Worm (Caenorhabditis elegans): ENCODE data around the gene cit-1.2.

The cit-1.2 gene

DNA sequence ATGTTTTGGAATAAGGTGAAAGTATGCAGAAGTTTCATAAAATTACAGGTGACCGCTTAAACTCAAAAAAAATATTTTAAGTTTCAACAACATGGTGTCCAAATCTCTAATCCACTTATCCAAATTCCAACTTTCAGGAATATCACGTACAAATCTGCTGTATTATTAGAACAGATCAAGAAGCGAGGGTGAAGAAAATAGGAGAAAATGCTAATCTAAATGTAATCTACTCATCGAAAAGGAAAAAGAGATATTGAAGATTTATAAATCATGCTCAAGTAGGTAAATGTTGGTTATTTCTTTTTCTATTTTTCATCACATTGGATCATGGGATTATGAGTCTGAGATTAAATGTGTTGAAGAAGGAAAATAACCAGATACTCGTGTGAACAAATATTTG lies 9.0 kb upstream of the cit-1.2 start:
- TF ChIP-seq pha-2 (tag; optimal IDR thresholded peaks at IDR 0.05) (no peak), ceh-24 (tag; optimal IDR thresholded peaks at IDR 0.05) (no peak), ttx-3 (tag; optimal IDR thresholded peaks at IDR 0.05) (no peak), K02D7.2 (tag; optimal IDR thresholded peaks at IDR 0.05) (no peak), dve-1 (tag; optimal IDR thresholded peaks at IDR 0.05) (no peak), fax-1 (tag; optimal IDR thresholded peaks at IDR 0.05) (no peak), pros-1 (tag; optimal IDR thresholded peaks at IDR 0.05) (no peak), ceh-14 (tag; optimal IDR thresholded peaks at IDR 0.05) (no peak), ceh-30 (tag; optimal IDR thresholded peaks at IDR 0.05) (no peak)

- no peak for TF ChIP-seq ceh-6 (GFP tag; optimal IDR thresholded peaks at IDR 0.05)
- TF ChIP-seq fax-1 (tag; optimal IDR thresholded peaks at IDR 0.05), result no peak
- no peak for TF ChIP-seq tbx-2 (tag; optimal IDR thresholded peaks at IDR 0.05)
- TF ChIP-seq sox-4 (tag; optimal IDR thresholded peaks at IDR 0.05), result no peak
- TF ChIP-seq ceh-9 (tag; optimal IDR thresholded peaks at IDR 0.05), result no peak
- no peak for TF ChIP-seq ceh-19 (GFP tag; optimal IDR thresholded peaks at IDR 0.05)
- no peak for TF ChIP-seq dmd-4 (tag; optimal IDR thresholded peaks at IDR 0.05; ENCODE audit: borderline replicate concordance)
Measured at ce11 chrIII:8004091-8004490, 6.5 kb upstream of the cit-1.2 start, which contains the start of gene C06G4.6. C06G4.6 (plus strand) TSS chrIII:8004391.

ce11 chrIII:8009769-8010168 lies 803 bp upstream of the cit-1.2 start, which contains the start of gene cit-1.1:
cit-1.1 (minus strand) TSS chrIII:8009821.
- TF ChIP-seq hlh-30 (tag; optimal IDR thresholded peaks at IDR 0.05; ENCODE audit: insufficient read depth) (peak; percentile 22), lin-11 (tag; optimal IDR thresholded peaks at IDR 0.05) (no peak)

- TF ChIP-seq T23F11.4 (GFP tag; optimal IDR thresholded peaks at IDR 0.05), result no peak
- no peak for TF ChIP-seq mec-3 (tag; optimal IDR thresholded peaks at IDR 0.05; ENCODE audit: borderline replicate concordance)
Measured at ce11 chrIII:8013582-8013981, 3.0 kb downstream of the cit-1.2 start.

ce11 chrIII:8016438-8016837 lies 5.9 kb downstream of the cit-1.2 start, which contains the start of gene F44B9.5:
F44B9.5 (minus strand) TSS chrIII:8016538.
- TF ChIP-seq syd-9 (tag; optimal IDR thresholded peaks at IDR 0.05) (no peak), hlh-30 (tag; optimal IDR thresholded peaks at IDR 0.05; ENCODE audit: insufficient read depth) (no peak), ceh-48 (tag; optimal IDR thresholded peaks at IDR 0.05) (no peak), T23F11.4 (GFP tag; optimal IDR thresholded peaks at IDR 0.05) (no peak)

DNA sequence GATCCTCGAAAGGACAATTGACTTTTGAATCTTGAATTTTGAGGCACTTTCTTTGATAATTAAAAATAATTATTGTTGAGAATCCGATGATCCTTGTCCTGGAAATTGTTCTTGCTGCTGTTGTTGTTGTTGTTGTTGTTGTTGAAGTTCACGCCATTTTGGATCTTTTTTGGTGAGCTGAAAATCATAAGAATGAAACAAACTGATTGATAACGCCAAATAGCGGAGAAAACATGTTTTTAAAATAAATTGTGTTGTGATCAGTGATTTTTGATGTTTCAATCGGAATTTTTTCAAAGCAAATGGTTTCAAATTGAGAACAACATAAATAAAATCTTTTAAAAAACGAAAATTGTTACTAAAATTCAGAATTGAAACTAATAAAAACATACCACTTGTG lies 6.5 kb downstream of the cit-1.2 start:
- TF ChIP-seq ahr-1 (tag; optimal IDR thresholded peaks at IDR 0.05), result no peak
- no peak for TF ChIP-seq unc-42 (tag; optimal IDR thresholded peaks at IDR 0.05)
- TF ChIP-seq pha-2 (tag; optimal IDR thresholded peaks at IDR 0.05), result no peak
- TF ChIP-seq pqm-1 (tag; optimal IDR thresholded peaks at IDR 0.05), result no peak
- no peak for TF ChIP-seq nhr-11 (tag; optimal IDR thresholded peaks at IDR 0.05)
- TF ChIP-seq lin-11 (tag; optimal IDR thresholded peaks at IDR 0.05), result no peak
- no peak for TF ChIP-seq ceh-31 (tag; optimal IDR thresholded peaks at IDR 0.05)
- TF ChIP-seq eyg-1 (tag; optimal IDR thresholded peaks at IDR 0.05), result no peak
- TF ChIP-seq dmd-4 (tag; optimal IDR thresholded peaks at IDR 0.05; ENCODE audit: borderline replicate concordance), result no peak
- no peak for TF ChIP-seq ceh-48 (tag; optimal IDR thresholded peaks at IDR 0.05)
- TF ChIP-seq K02D7.2 (tag; optimal IDR thresholded peaks at IDR 0.05), result no peak
- no peak for TF ChIP-seq sdc-2 (tag; optimal IDR thresholded peaks at IDR 0.05)
- TF ChIP-seq hlh-6 (tag; optimal IDR thresholded peaks at IDR 0.05), result no peak
- no peak for TF ChIP-seq ceh-6 (GFP tag; optimal IDR thresholded peaks at IDR 0.05)
- no peak for TF ChIP-seq ceh-34 (tag; optimal IDR thresholded peaks at IDR 0.05)
- TF ChIP-seq fkh-10 (GFP tag; optimal IDR thresholded peaks at IDR 0.05), result no peak
- no peak for TF ChIP-seq ets-4 (tag; optimal IDR thresholded peaks at IDR 0.05)
- TF ChIP-seq sox-4 (tag; optimal IDR thresholded peaks at IDR 0.05), result no peak
- TF ChIP-seq ceh-30 (tag; optimal IDR thresholded peaks at IDR 0.05), result no peak
